Fruit fly (Drosophila melanogaster) whole organism, embryonic: Measurements from ENCODE around the gene CG16985.

ENCODE experiments used
- Asciz ChIP-seq: fragments of 200-800 bp; sonication (Bioruptor generic); optimal IDR thresholded peaks from 2 replicates; lab custom pipeline; 2017; ENCODE audit warnings: missing biosample characterization, mild to moderate bottlenecking, missing genetic modification characterization, missing genetic modification reagents
- B-H1 ChIP-seq: fragments of 200-800 bp; sonication (Bioruptor generic); IDR thresholded peaks from 3 replicates; pipeline ENCODE4 v1.3.6; 2022; ENCODE audit warnings: missing biosample characterization, missing genetic modification characterization
- CG10366 ChIP-seq: fragments of 200-800 bp; sonication (Bioruptor generic); IDR thresholded peaks from 2 replicates; pipeline ENCODE4 v1.3.6; 2022; ENCODE audit warnings: missing biosample characterization, missing genetic modification characterization
- CG12071 ChIP-seq: fragments of 200-800 bp; sonication (Bioruptor generic); optimal IDR thresholded peaks from 3 replicates; lab custom pipeline; 2018; ENCODE audit warnings: missing biosample characterization, mild to moderate bottlenecking, missing genetic modification characterization
- CG12659 ChIP-seq: fragments of 200-800 bp; sonication (Bioruptor generic); optimal IDR thresholded peaks from 3 replicates; lab custom pipeline; 2017; ENCODE audit warnings: mild to moderate bottlenecking, missing biosample characterization, missing genetic modification reagents, missing genetic modification characterization
- CG13287 ChIP-seq: fragments of 200-800 bp; sonication (Bioruptor generic); IDR thresholded peaks from 2 replicates; pipeline ENCODE4 v1.3.6; 2022; ENCODE audit warnings: missing biosample characterization, missing genetic modification characterization; ENCODE audit not compliant: partially characterized antibody
- CG13296 ChIP-seq: fragments of 200-800 bp; sonication (Bioruptor generic); optimal IDR thresholded peaks from 3 replicates; lab custom pipeline; 2018; ENCODE audit warnings: missing biosample characterization, mild to moderate bottlenecking, missing genetic modification characterization
- CG14441 ChIP-seq: fragments of 200-800 bp; sonication (Bioruptor generic); IDR thresholded peaks from 2 replicates; pipeline ENCODE4 v1.3.6; 2022; ENCODE audit warnings: missing biosample characterization, missing genetic modification characterization
- CG2120 ChIP-seq: fragments of 200-800 bp; sonication (Bioruptor generic); optimal IDR thresholded peaks from 3 replicates; lab custom pipeline; 2016; ENCODE audit warnings: missing biosample characterization, missing genetic modification characterization
- CG2889 ChIP-seq: fragments of 200-800 bp; sonication (Bioruptor generic); IDR thresholded peaks from 3 replicates; pipeline ENCODE4 v1.3.6; 2022; ENCODE audit warnings: missing biosample characterization, missing genetic modification characterization
- CG4360 ChIP-seq: fragments of 200-800 bp; sonication (Bioruptor generic); IDR thresholded peaks from 2 replicates; pipeline ENCODE4 v1.3.6; 2022; ENCODE audit warnings: missing biosample characterization, missing genetic modification characterization
- CG6175 ChIP-seq: fragments of 200-800 bp; sonication (Bioruptor generic); IDR thresholded peaks from 3 replicates; pipeline ENCODE4 v1.3.6; 2022; ENCODE audit warnings: missing biosample characterization, missing genetic modification characterization
- CG6272 ChIP-seq: fragments of 200-800 bp; sonication (Bioruptor generic); IDR thresholded peaks from 2 replicates; pipeline ENCODE4 v1.3.6; 2022; ENCODE audit warnings: missing biosample characterization, missing genetic modification characterization
- CG6813 ChIP-seq: fragments of 200-800 bp; sonication (Bioruptor generic); optimal IDR thresholded peaks from 2 replicates; lab custom pipeline; 2017; ENCODE audit warnings: missing biosample characterization, missing genetic modification characterization, mild to moderate bottlenecking, moderate library complexity, missing genetic modification reagents
- CG8281 ChIP-seq: fragments of 200-800 bp; sonication (Bioruptor generic); optimal IDR thresholded peaks from 2 replicates; lab custom pipeline; 2018; ENCODE audit warnings: missing biosample characterization, mild to moderate bottlenecking, missing genetic modification characterization, moderate library complexity
- CG8290 ChIP-seq, 3 experiments: fragments of 200-800 bp; sonication (Bioruptor generic); optimal IDR thresholded peaks; 2 replicates each; lab custom pipeline; 2016 to 2019; ENCODE audit warnings: missing biosample characterization in 3 of 3, missing genetic modification characterization in 3 of 3, mild to moderate bottlenecking in 2 of 3, moderate library complexity in 1 of 3
- CG8765 ChIP-seq: fragments of 200-800 bp; sonication (Bioruptor generic); IDR thresholded peaks from 2 replicates; pipeline ENCODE4 v1.3.6; 2022; ENCODE audit warnings: missing biosample characterization, missing genetic modification characterization
- CG8924 ChIP-seq: fragments of 200-800 bp; optimal IDR thresholded peaks from 3 replicates; lab custom pipeline; 2019; ENCODE audit warnings: missing biosample characterization, mild to moderate bottlenecking, missing genetic modification characterization, moderate library complexity
- D19A ChIP-seq: fragments of 200-800 bp; optimal IDR thresholded peaks from 3 replicates; lab custom pipeline; 2019; ENCODE audit warnings: missing biosample characterization, mild to moderate bottlenecking, missing genetic modification characterization, moderate library complexity
- Deaf1 ChIP-seq: fragments of 200-800 bp; optimal IDR thresholded peaks from 3 replicates; lab custom pipeline; 2019; ENCODE audit warnings: missing biosample characterization, mild to moderate bottlenecking, missing genetic modification characterization, moderate library complexity
- E2f1 ChIP-seq: fragments of 200-800 bp; sonication (Bioruptor generic); IDR thresholded peaks from 2 replicates; pipeline ENCODE4 v1.3.6; 2022; ENCODE audit warnings: missing biosample characterization, missing genetic modification characterization
- HLH54F ChIP-seq: fragments of 200-800 bp; sonication (Bioruptor generic); optimal IDR thresholded peaks from 3 replicates; lab custom pipeline; 2016; ENCODE audit warnings: missing biosample characterization, missing genetic modification characterization
- Lim3 ChIP-seq: fragments of 200-800 bp; sonication (Bioruptor generic); IDR thresholded peaks from 2 replicates; pipeline ENCODE4 v1.3.6; 2022; ENCODE audit warnings: missing biosample characterization, missing genetic modification characterization
- Myb ChIP-seq: fragments of 200-800 bp; sonication (Bioruptor generic); optimal IDR thresholded peaks from 2 replicates; lab custom pipeline; 2016; ENCODE audit warnings: missing biosample characterization, missing genetic modification characterization
- Opbp ChIP-seq: fragments of 200-800 bp; sonication (Bioruptor generic); IDR thresholded peaks from 3 replicates; pipeline ENCODE4 v1.3.6; 2022; ENCODE audit warnings: missing biosample characterization, missing genetic modification characterization; ENCODE audit not compliant: partially characterized antibody
- Optix ChIP-seq: fragments of 200-800 bp; sonication (Bioruptor generic); IDR thresholded peaks from 3 replicates; pipeline ENCODE4 v1.3.6; 2022; ENCODE audit warnings: missing biosample characterization, missing genetic modification characterization
- PHDP ChIP-seq: fragments of 200-800 bp; sonication (Bioruptor generic); optimal IDR thresholded peaks from 3 replicates; lab custom pipeline; 2018; ENCODE audit warnings: missing biosample characterization, mild to moderate bottlenecking, missing genetic modification characterization, moderate library complexity
- Pdp1 ChIP-seq, 2 experiments: fragments of 200-800 bp; sonication (Bioruptor generic); optimal IDR thresholded peaks; 3 replicates each; lab custom pipeline; 2016; ENCODE audit warnings: missing biosample characterization in 2 of 2, missing genetic modification characterization in 2 of 2, mild to moderate bottlenecking in 1 of 2, moderate library complexity in 1 of 2
- Sry-β ChIP-seq: fragments of 200-800 bp; sonication (Bioruptor generic); optimal IDR thresholded peaks from 2 replicates; lab custom pipeline; 2018; ENCODE audit warnings: missing biosample characterization, mild to moderate bottlenecking, missing genetic modification characterization, moderate library complexity
- Ssrp ChIP-seq: fragments of 200-800 bp; sonication (Bioruptor generic); optimal IDR thresholded peaks from 2 replicates; lab custom pipeline; 2018; ENCODE audit warnings: missing biosample characterization, mild to moderate bottlenecking, missing genetic modification characterization, moderate library complexity
- Taf1 ChIP-seq: fragments of 200-800 bp; sonication (Bioruptor generic); IDR thresholded peaks from 2 replicates; pipeline ENCODE4 v1.3.6; 2022; ENCODE audit warnings: missing biosample characterization, missing genetic modification characterization
- abd-A ChIP-seq: fragments of 200-800 bp; sonication (Bioruptor generic); optimal IDR thresholded peaks from 3 replicates; lab custom pipeline; 2019; ENCODE audit warnings: missing biosample characterization, mild to moderate bottlenecking, missing genetic modification characterization, moderate library complexity
- aop ChIP-seq: fragments of 200-800 bp; sonication (Bioruptor generic); IDR thresholded peaks from 2 replicates; pipeline ENCODE4 v1.3.6; 2022; ENCODE audit warnings: missing biosample characterization, missing genetic modification characterization
- corto ChIP-seq: fragments of 200-800 bp; sonication (Bioruptor generic); optimal IDR thresholded peaks from 2 replicates; lab custom pipeline; 2016; ENCODE audit warnings: missing biosample characterization, mild to moderate bottlenecking, missing genetic modification characterization, moderate library complexity
- dati ChIP-seq: fragments of 200-800 bp; sonication (Bioruptor generic); IDR thresholded peaks from 2 replicates; pipeline ENCODE4 v1.3.6; 2022; ENCODE audit warnings: missing biosample characterization, missing genetic modification characterization
- dpn ChIP-seq, 2 experiments: fragments of 200-800 bp; sonication (Bioruptor generic); optimal IDR thresholded peaks; 3 replicates each; lab custom pipeline; 2016; ENCODE audit warnings: missing biosample characterization in 2 of 2, missing genetic modification characterization in 2 of 2
- eve ChIP-seq, 2 experiments: fragments of >200 bp; optimal IDR thresholded peaks; 2 replicates each; lab custom pipeline; 2017; ENCODE audit warnings: missing biosample characterization in 2 of 2, missing genetic modification characterization in 2 of 2
- grn ChIP-seq: fragments of 200-800 bp; sonication (Bioruptor generic); optimal IDR thresholded peaks from 3 replicates; lab custom pipeline; 2017; ENCODE audit warnings: missing biosample characterization, missing genetic modification characterization
- oc ChIP-seq: fragments of 200-800 bp; sonication (Bioruptor generic); optimal IDR thresholded peaks from 2 replicates; lab custom pipeline; 2018; ENCODE audit warnings: missing biosample characterization, mild to moderate bottlenecking, missing genetic modification characterization, moderate library complexity
- pan ChIP-seq, 4 experiments: fragments of >200 bp in 3 of 4; fragments of 200-800 bp in 1 of 4; sonication (Bioruptor generic) in 1 of 4; optimal IDR thresholded peaks in 3 of 4; IDR thresholded peaks in 1 of 4; 2 replicates each; pipeline versions ENCODE4 v1.3.6 to Lab custom; 2017 to 2022; ENCODE audit warnings: missing biosample characterization in 2 of 4, missing genetic modification characterization in 2 of 4, mixed read lengths in 1 of 4
- sima ChIP-seq: fragments of 200-800 bp; sonication (Bioruptor generic); optimal IDR thresholded peaks from 2 replicates; lab custom pipeline; 2016; ENCODE audit warnings: missing biosample characterization, missing genetic modification characterization
- sr ChIP-seq: fragments of 200-800 bp; sonication (Bioruptor generic); IDR thresholded peaks from 3 replicates; pipeline ENCODE4 v1.3.6; 2022; ENCODE audit warnings: missing biosample characterization, missing genetic modification characterization
- stwl ChIP-seq: fragments of 200-800 bp; sonication (Bioruptor generic); optimal IDR thresholded peaks from 3 replicates; lab custom pipeline; 2018; ENCODE audit warnings: missing biosample characterization, mild to moderate bottlenecking, missing genetic modification characterization, moderate library complexity
- tna ChIP-seq: fragments of 200-800 bp; sonication (Bioruptor generic); IDR thresholded peaks from 2 replicates; pipeline ENCODE4 v1.3.6; 2022; ENCODE audit warnings: missing biosample characterization, missing genetic modification characterization; ENCODE audit not compliant: partially characterized antibody
- toy ChIP-seq: fragments of 200-800 bp; sonication (Bioruptor generic); IDR thresholded peaks from 2 replicates; pipeline ENCODE4 v1.3.6; 2022; ENCODE audit warnings: missing biosample characterization, missing genetic modification characterization
- vfl ChIP-seq: fragments of 200-800 bp; sonication (Bioruptor generic); optimal IDR thresholded peaks from 2 replicates; lab custom pipeline; 2016; ENCODE audit warnings: missing biosample characterization, missing genetic modification characterization
- z ChIP-seq: fragments of 200-800 bp; sonication (Bioruptor generic); IDR thresholded peaks from 3 replicates; pipeline ENCODE4 v1.3.6; 2022; ENCODE audit warnings: missing biosample characterization, missing genetic modification characterization

The CG16985 gene

DNA sequence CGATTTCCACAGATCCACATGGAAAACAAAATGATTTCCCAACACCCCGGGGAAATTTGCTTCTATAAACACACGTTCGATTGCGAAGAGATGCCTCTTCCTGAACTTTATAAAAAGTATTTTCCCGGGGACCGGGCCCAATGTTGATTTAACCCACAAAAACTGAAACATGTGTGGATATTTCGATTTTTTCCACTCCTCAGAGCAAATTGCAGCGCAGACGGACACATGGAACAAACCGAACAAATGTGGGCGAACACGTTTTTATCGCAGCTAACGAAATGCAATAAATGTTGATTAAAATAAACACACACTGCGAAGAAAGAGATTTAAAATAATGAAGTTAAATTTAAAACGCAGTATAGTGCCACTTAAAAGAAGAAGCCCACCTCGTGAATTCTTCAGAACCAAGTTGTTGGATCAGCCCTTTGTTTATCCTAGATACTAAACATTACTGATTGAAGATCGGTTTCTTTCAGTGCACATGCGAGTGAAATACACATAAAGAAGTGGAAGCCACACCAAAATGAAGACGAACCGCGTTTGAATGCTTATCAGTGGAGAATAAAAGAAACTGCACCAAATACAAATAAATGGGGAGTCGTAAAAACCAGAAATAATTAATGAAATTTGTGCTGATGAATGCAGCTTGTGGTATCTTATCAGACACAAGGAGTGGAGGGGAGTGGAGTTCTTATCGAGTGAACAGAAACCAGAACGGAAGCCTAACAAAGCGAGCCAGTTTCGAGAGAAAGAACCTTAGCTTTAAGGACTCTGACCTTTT lies 16.2 kb upstream of the CG16985 start (continued):
- peak; percentile 72 to 74 for TF ChIP-seq Pdp1 (GFP tag; optimal IDR thresholded peaks at IDR 0.05; lab: Kevin White, UChicago)
- peak; percentile 86 for TF ChIP-seq CG14441
- peak; percentile 8 for TF ChIP-seq CG2120 (GFP tag; lab: Kevin White, UChicago)
- peak; percentile 81 for TF ChIP-seq CG8924 (tag; lab: Kevin White, UChicago)
- no peak for TF ChIP-seq CG8765
- TF ChIP-seq grn (GFP tag; lab: Kevin White, UChicago): peak; percentile 12
- peak; percentile 75 for TF ChIP-seq sr (GFP tag; lab: Robert Waterston, UW)
- peak; percentile 82 for TF ChIP-seq CG10366 (GFP tag; lab: Robert Waterston, UW)
- no peak for TF ChIP-seq CG13287
- peak; percentile 64 for TF ChIP-seq CG8290 (GFP tag; optimal IDR thresholded peaks at IDR 0.05; lab: Kevin White, UChicago)
- TF ChIP-seq CG8290 (tag; optimal IDR thresholded peaks at IDR 0.05; lab: Kevin White, UChicago): peak in 1 of 2 experiments; percentile 35
- TF ChIP-seq B-H1 (GFP tag; lab: Robert Waterston, UW): peak; percentile 79
- peak; percentile 87 for TF ChIP-seq Optix (GFP tag; lab: Robert Waterston, UW)
- peak; percentile 89 for TF ChIP-seq oc (tag; lab: Kevin White, UChicago)
- peak; percentile 28; the same call in 1 of the 2 replicates for TF ChIP-seq toy (GFP tag; lab: Robert Waterston, UW)
- TF ChIP-seq PHDP: peak; percentile 83
- TF ChIP-seq vfl (GFP tag; lab: Kevin White, UChicago): no peak
- peak; percentile 84 for TF ChIP-seq dati
- TF ChIP-seq tna: no peak
- peak; percentile 40; the same call in 1 of the 3 replicates for TF ChIP-seq CG2889
- TF ChIP-seq Ssrp (tag; lab: Kevin White, UChicago): peak; percentile 85
- peak; percentile 91 for TF ChIP-seq Asciz (GFP tag; lab: Kevin White, UChicago)
- peak; percentile 62; the same call in 1 of the 2 replicates for TF ChIP-seq Lim3 (GFP tag; lab: Robert Waterston, UW)
- TF ChIP-seq dpn (GFP tag; optimal IDR thresholded peaks at IDR 0.05; lab: Kevin White, UChicago): peak; percentile 61 to 79
- TF ChIP-seq Myb (GFP tag; lab: Kevin White, UChicago): peak; percentile 25
- peak in 1 of 2 experiments; percentile 95 for TF ChIP-seq eve (GFP tag; optimal IDR thresholded peaks at IDR 0.05; lab: Kevin White, UChicago)
- TF ChIP-seq pan (optimal IDR thresholded peaks at IDR 0.05; lab: Kevin White, UChicago): no peak
- TF ChIP-seq pan (GFP tag; optimal IDR thresholded peaks at IDR 0.05 in 1 of 2, IDR thresholded peaks at IDR 0.05 in 1 of 2): peak in 1 of 2 experiments; percentile 91
- peak; percentile 73 for TF ChIP-seq CG6272 (GFP tag; lab: Robert Waterston, UW)
- peak; percentile 48 for TF ChIP-seq Deaf1 (tag; lab: Kevin White, UChicago)
- TF ChIP-seq CG6175 (GFP tag; lab: Robert Waterston, UW): no peak
- peak; percentile 60 for TF ChIP-seq Sry-β (GFP tag; lab: Kevin White, UChicago)
- TF ChIP-seq aop (GFP tag; lab: Robert Waterston, UW): 0 out of 2 replicates have a peak, but pooled peaks have one; percentile 52
- TF ChIP-seq CG8281 (tag; lab: Kevin White, UChicago): peak; percentile 74
- 0 out of 3 replicates have a peak, but pooled peaks have one; percentile 11 for TF ChIP-seq Opbp (GFP tag; lab: Robert Waterston, UW)
- TF ChIP-seq CG4360 (GFP tag; lab: Robert Waterston, UW): peak; percentile 54
- TF ChIP-seq stwl (tag; lab: Kevin White, UChicago): peak; percentile 2
- peak; percentile 87 for TF ChIP-seq D19A
- peak; percentile 53 for TF ChIP-seq sima
- peak; percentile 44 for TF ChIP-seq CG13296 (GFP tag; lab: Kevin White, UChicago)
- TF ChIP-seq CG12659 (GFP tag; lab: Kevin White, UChicago): peak; percentile 66
- peak; percentile 72 for TF ChIP-seq CG6813
- TF ChIP-seq CG12071: peak; percentile 77
- peak; percentile 69 for TF ChIP-seq corto (GFP tag; lab: Kevin White, UChicago)
- peak; percentile 50; the same call in 1 of the 3 replicates for TF ChIP-seq z (GFP tag; lab: Robert Waterston, UW)
- peak; percentile 34 for TF ChIP-seq HLH54F
- TF ChIP-seq abd-A (tag; lab: Kevin White, UChicago): no peak
- no peak for TF ChIP-seq Taf1
- peak; percentile 80 for TF ChIP-seq E2f1
